Fruit fly (Drosophila melanogaster): ENCODE results near the gene CG32591.

CG32591 gene

dm6 chrX:14950273-14951272, 21.8 kb upstream of the CG32591 start (continued):
- TF ChIP-seq CG1832 (GFP tag; optimal IDR thresholded peaks at IDR 0.05) (peak; percentile 42), ssp (GFP tag; IDR thresholded peaks at IDR 0.05) (peak; percentile 82), nau (GFP tag; optimal IDR thresholded peaks at IDR 0.05) (peak; percentile 89), CG42726 (GFP tag; IDR thresholded peaks at IDR 0.05; ENCODE audit: partially characterized antibody) (no peak), CG12104 (GFP tag; optimal IDR thresholded peaks at IDR 0.05) (peak; percentile 90), Gsc (GFP tag; IDR thresholded peaks at IDR 0.05) (peak; percentile 64), org-1 (GFP tag; optimal IDR thresholded peaks at IDR 0.05) (peak; percentile 91), CG33557 (GFP tag; optimal IDR thresholded peaks at IDR 0.05) (peak; percentile 98), Side (GFP tag; optimal IDR thresholded peaks at IDR 0.05) (peak; percentile 74)

DNA sequence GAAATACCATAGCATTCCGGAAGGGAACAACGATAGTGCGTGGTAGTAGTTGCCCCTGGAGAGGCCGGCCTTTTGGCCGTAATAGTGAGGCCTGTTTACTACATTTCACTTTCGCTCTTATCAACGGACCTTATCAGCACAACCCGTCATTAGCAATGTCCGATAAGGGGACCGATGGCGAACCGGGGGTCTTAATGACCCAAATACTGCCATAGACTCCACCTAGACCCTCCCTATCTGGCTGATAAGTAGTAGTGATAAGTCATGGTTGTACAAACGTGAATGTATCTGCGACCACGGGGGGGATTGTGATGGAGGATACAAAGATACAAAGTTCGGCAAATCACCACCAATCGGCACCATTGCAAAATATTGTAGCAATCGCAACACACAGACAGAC, 20.5 kb upstream of the CG32591 start:
- TF ChIP-seq CG8944 (GFP tag; optimal IDR thresholded peaks at IDR 0.05), result no peak
- TF ChIP-seq sd (tag; optimal IDR thresholded peaks at IDR 0.05), result peak; percentile 52
- TF ChIP-seq B-H2 (GFP tag; optimal IDR thresholded peaks at IDR 0.05), result peak; percentile 3
- TF ChIP-seq CG6813 (GFP tag; optimal IDR thresholded peaks at IDR 0.05), result no peak
- 0 out of 4 replicates have a peak, but pooled peaks have one; percentile 32 for TF ChIP-seq chinmo (GFP tag; IDR thresholded peaks at IDR 0.05; ENCODE audit: partially characterized antibody)
- no peak for TF ChIP-seq CG12104 (GFP tag; optimal IDR thresholded peaks at IDR 0.05)
- TF ChIP-seq GATAe (GFP tag; conservative IDR thresholded peaks at IDR 0.05), result peak; percentile 87
- no peak for TF ChIP-seq jing (GFP tag; optimal IDR thresholded peaks at IDR 0.05)
- peak; percentile 71 for TF ChIP-seq CG12769 (tag; optimal IDR thresholded peaks at IDR 0.05)
- TF ChIP-seq sug (tag; optimal IDR thresholded peaks at IDR 0.05), result peak; percentile 99
- peak; percentile 29 for TF ChIP-seq lab (GFP tag; optimal IDR thresholded peaks at IDR 0.05)
- no peak for TF ChIP-seq lmd (GFP tag; IDR thresholded peaks at IDR 0.05)
- TF ChIP-seq nom (GFP tag; optimal IDR thresholded peaks at IDR 0.05), result peak; percentile 3
- TF ChIP-seq Hr78 (GFP tag; optimal IDR thresholded peaks at IDR 0.05), result peak in 1 of 2 experiments; percentile 11
- peak; percentile 80 for TF ChIP-seq grn (GFP tag; optimal IDR thresholded peaks at IDR 0.05)
- TF ChIP-seq cwo (GFP tag; optimal IDR thresholded peaks at IDR 0.05), result peak; percentile 52
- TF ChIP-seq CG30403 (GFP tag; optimal IDR thresholded peaks at IDR 0.05), result no peak
- no peak for TF ChIP-seq Dfd (GFP tag; optimal IDR thresholded peaks at IDR 0.05)
- peak; percentile 56 for TF ChIP-seq CG34376 (GFP tag; optimal IDR thresholded peaks at IDR 0.05)
- TF ChIP-seq crol (GFP tag; IDR thresholded peaks at IDR 0.05), result peak; percentile 33; the same call in 1 of the 2 replicates
- no peak for TF ChIP-seq chn (GFP tag; optimal IDR thresholded peaks at IDR 0.05)
- peak; percentile 49 for TF ChIP-seq CG15479 (GFP tag; optimal IDR thresholded peaks at IDR 0.05)
- TF ChIP-seq sens (GFP tag), result peak; percentile 33
- TF ChIP-seq CG10543 (GFP tag; optimal IDR thresholded peaks at IDR 0.05), result peak; percentile 52
- TF ChIP-seq Hey (tag; optimal IDR thresholded peaks at IDR 0.05), result peak; percentile 64
- peak; percentile 70 for TF ChIP-seq mirr (GFP tag; optimal IDR thresholded peaks at IDR 0.05)
- TF ChIP-seq CG7372 (GFP tag; IDR thresholded peaks at IDR 0.05), result no peak
- peak; percentile 89 for TF ChIP-seq exex (tag; optimal IDR thresholded peaks at IDR 0.05)
